Worm (Caenorhabditis elegans): ENCODE data around the gene str-71.

The str-71 gene

DNA sequence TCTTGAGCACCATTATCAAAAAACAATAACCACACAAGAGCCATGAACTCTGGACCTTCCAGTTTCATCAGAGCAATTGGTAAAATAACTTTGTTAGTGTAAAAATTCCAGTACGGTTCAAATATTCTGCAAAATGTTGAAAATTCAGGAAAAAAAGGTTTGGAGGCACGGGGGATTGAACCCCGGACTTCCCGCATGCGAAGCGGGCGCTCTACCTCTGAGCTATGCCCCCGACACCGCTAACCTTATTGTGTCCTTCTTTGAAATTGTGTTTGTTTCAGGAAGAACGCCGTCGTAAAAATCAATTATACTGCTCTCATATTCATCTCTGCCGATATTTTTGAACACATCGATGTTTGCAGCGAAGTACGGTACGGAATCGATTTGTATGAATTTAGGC is 20.8 kb upstream of the str-71 start (continued):
- TF ChIP-seq nfya-2 (GFP tag; IDR thresholded peaks at IDR 0.05) (no peak), sptf-2 (GFP tag; optimal IDR thresholded peaks at IDR 0.05) (peak; percentile 45), tbx-9 (tag; optimal IDR thresholded peaks at IDR 0.05; ENCODE audit: borderline replicate concordance) (no peak), snpc-4 (GFP tag; optimal IDR thresholded peaks at IDR 0.05) (peak; percentile 90), snpc-4 (tag; optimal IDR thresholded peaks at IDR 0.05) (peak; percentile 88 to 93 (median 92)), pbrm-1 (GFP tag; IDR thresholded peaks at IDR 0.05) (peak; percentile 51; the same call in 1 of the 2 replicates), ceh-27 (GFP tag; optimal IDR thresholded peaks at IDR 0.05) (no peak), ztf-18 (tag; optimal IDR thresholded peaks at IDR 0.05) (peak; percentile 41), Y79H2A.3 (GFP tag; conservative IDR thresholded peaks at IDR 0.05) (no peak), B0019.2 (GFP tag; conservative IDR thresholded peaks at IDR 0.05) (no peak), ceh-40 (GFP tag; IDR thresholded peaks at IDR 0.05) (no peak), let-526 (GFP tag; IDR thresholded peaks at IDR 0.05) (no peak), F57A8.1 (GFP tag; optimal IDR thresholded peaks at IDR 0.05) (no peak), him-1 (tag; optimal IDR thresholded peaks at IDR 0.05) (peak; percentile 67), F49E8.2 (tag; optimal IDR thresholded peaks at IDR 0.05; ENCODE audit: insufficient read depth) (peak; percentile 47), nfyb-1 (GFP tag; IDR thresholded peaks at IDR 0.05) (0 out of 2 replicates have a peak, but pooled peaks have one; percentile 50), F10E7.11 (tag; optimal IDR thresholded peaks at IDR 0.05) (no peak), lin-35 (GFP tag; optimal IDR thresholded peaks at IDR 0.05) (no peak), lin-54 (GFP tag; optimal IDR thresholded peaks at IDR 0.05) (peak; percentile 30), cebp-1 (GFP tag; IDR thresholded peaks at IDR 0.05) (no peak), cebp-1 (tag; optimal IDR thresholded peaks at IDR 0.05) (peak; percentile 25), lin-26 (GFP tag; IDR thresholded peaks at IDR 0.05) (no peak), ceh-58 (GFP tag; IDR thresholded peaks at IDR 0.05) (no peak), let-607 (tag; optimal IDR thresholded peaks at IDR 0.05) (peak in 1 of 2 experiments; percentile 4), attf-6 (GFP tag; IDR thresholded peaks at IDR 0.05) (0 out of 2 replicates have a peak, but pooled peaks have one; percentile 35), F23B12.7 (tag; optimal IDR thresholded peaks at IDR 0.05; ENCODE audit: insufficient read depth) (no peak), attf-3 (GFP tag; conservative IDR thresholded peaks at IDR 0.05) (no peak), repo-1 (tag; optimal IDR thresholded peaks at IDR 0.05) (no peak), K12H6.12 (tag; optimal IDR thresholded peaks at IDR 0.05) (no peak), ztf-6 (GFP tag; IDR thresholded peaks at IDR 0.05) (no peak), egl-44 (GFP tag; IDR thresholded peaks at IDR 0.05) (0 out of 2 replicates have a peak, but pooled peaks have one; percentile 36), rec-8 (tag; optimal IDR thresholded peaks at IDR 0.05) (peak in 1 of 2 experiments; percentile 53), ekl-4 (GFP tag; IDR thresholded peaks at IDR 0.05) (no peak), hrde-1 (tag; optimal IDR thresholded peaks at IDR 0.05; ENCODE audit: borderline replicate concordance) (no peak), dox-1 (GFP tag; IDR thresholded peaks at IDR 0.05) (peak; percentile 35; the same call in 1 of the 2 replicates), die-1 (tag; optimal IDR thresholded peaks at IDR 0.05) (peak; percentile 55), aptf-2 (GFP tag; conservative IDR thresholded peaks at IDR 0.05) (no peak)

DNA sequence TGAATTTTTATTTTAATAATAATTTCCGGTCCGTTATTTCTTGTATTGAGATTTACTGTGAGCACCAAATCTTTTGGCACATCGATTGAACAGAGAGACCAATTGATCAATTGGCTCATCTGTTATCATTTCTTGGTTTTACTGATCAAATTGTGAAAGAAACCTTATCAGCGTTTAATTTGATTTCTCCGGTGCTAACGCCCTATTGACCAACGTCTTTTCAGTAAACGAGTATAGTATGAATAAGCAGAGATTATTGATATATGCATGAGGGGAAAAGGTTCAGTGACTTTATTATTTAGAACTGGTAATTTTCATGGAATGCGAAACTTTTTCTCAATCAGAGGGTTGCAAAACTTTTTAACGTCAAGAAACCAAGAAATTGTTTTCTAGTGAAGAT is 20.1 kb upstream of the str-71 start:
- TF ChIP-seq ztf-6 (GFP tag; IDR thresholded peaks at IDR 0.05) (no peak), lsl-1 (GFP tag; optimal IDR thresholded peaks at IDR 0.05) (no peak), let-607 (tag; optimal IDR thresholded peaks at IDR 0.05) (no peak), let-526 (GFP tag; IDR thresholded peaks at IDR 0.05) (no peak), hmg-20 (GFP tag; IDR thresholded peaks at IDR 0.05) (no peak), nhr-80 (tag; optimal IDR thresholded peaks at IDR 0.05) (no peak), hrde-1 (tag; optimal IDR thresholded peaks at IDR 0.05; ENCODE audit: borderline replicate concordance) (no peak), sea-2 (GFP tag; IDR thresholded peaks at IDR 0.05) (no peak)

Measured in whole organism, young adult.